Worm (Caenorhabditis elegans) whole organism, L2 larva: ENCODE results near the gene cyp-33C6.

Experiments used
- C34F6.9 ChIP-seq: fragments of 150-350 bp; optimal IDR thresholded peaks from 2 replicates; lab custom pipeline; 2014; ENCODE audit warnings: missing biosample characterization, missing genetic modification characterization
- F13H6.1 ChIP-seq: sonication (generic microtip); optimal IDR thresholded peaks from 2 replicates; lab custom pipeline; 2016; ENCODE audit warnings: missing genetic modification characterization, missing compliant biosample characterization
- R02D3.7 ChIP-seq: fragments of 150-350 bp; optimal IDR thresholded peaks from 2 replicates; lab custom pipeline; 2014; ENCODE audit warnings: missing biosample characterization, missing genetic modification characterization
- Y55F3AM.14 ChIP-seq: fragments of 200-800 bp; sonication (Bioruptor generic); optimal IDR thresholded peaks from 2 replicates; lab custom pipeline; 2018; ENCODE audit warnings: mild to moderate bottlenecking, missing genetic modification characterization, missing compliant biosample characterization
- alr-1 ChIP-seq: fragments of 150-350 bp; optimal IDR thresholded peaks from 2 replicates; lab custom pipeline; 2014; ENCODE audit warnings: missing biosample characterization, missing genetic modification characterization
- aly-2 ChIP-seq: fragments of 150-350 bp; optimal IDR thresholded peaks from 2 replicates; lab custom pipeline; 2014; ENCODE audit warnings: missing biosample characterization, missing genetic modification characterization
- ama-1 ChIP-seq: fragments of 150-350 bp; optimal IDR thresholded peaks from 2 replicates; lab custom pipeline; 2018; ENCODE audit warnings: inconsistent platforms
- blmp-1 ChIP-seq: sonication (generic microtip); optimal IDR thresholded peaks from 2 replicates; lab custom pipeline; 2017; ENCODE audit warnings: missing genetic modification characterization, mild to moderate bottlenecking, missing compliant biosample characterization, antibody characterized with exemption, moderate library complexity; ENCODE audit not compliant: insufficient read depth
- ceh-82 ChIP-seq: fragments of 150-350 bp; optimal IDR thresholded peaks from 2 replicates; lab custom pipeline; 2014; ENCODE audit warnings: missing biosample characterization, missing genetic modification characterization
- crh-2 ChIP-seq: sonication (generic microtip); optimal IDR thresholded peaks from 2 replicates; lab custom pipeline; 2017; ENCODE audit warnings: missing biosample characterization, missing genetic modification characterization
- elt-1 ChIP-seq: fragments of 150-350 bp; optimal IDR thresholded peaks from 2 replicates; lab custom pipeline; 2014; ENCODE audit warnings: missing biosample characterization, missing genetic modification characterization
- elt-3 ChIP-seq: sonication (generic microtip); optimal IDR thresholded peaks from 2 replicates; lab custom pipeline; 2017; ENCODE audit warnings: missing biosample characterization, missing genetic modification characterization
- fos-1 ChIP-seq: fragments of 150-350 bp; optimal IDR thresholded peaks from 2 replicates; lab custom pipeline; 2014; ENCODE audit warnings: missing biosample characterization, missing genetic modification characterization
- gmeb-1 ChIP-seq: fragments of 150-350 bp; optimal IDR thresholded peaks from 2 replicates; lab custom pipeline; 2014; ENCODE audit warnings: missing biosample characterization, missing genetic modification characterization
- lin-11 ChIP-seq: fragments of 150-350 bp; sonication (generic microtip); optimal IDR thresholded peaks from 2 replicates; lab custom pipeline; 2014; ENCODE audit warnings: missing biosample characterization, missing genetic modification characterization, inconsistent platforms, mixed read lengths
- lsy-2 ChIP-seq, 2 experiments: fragments of 150-350 bp in 1 of 2; sonication (generic microtip) in 1 of 2; optimal IDR thresholded peaks; 2 replicates each; lab custom pipeline; 2014 to 2017; ENCODE audit warnings: missing biosample characterization in 2 of 2, missing genetic modification characterization in 2 of 2
- mab-5 ChIP-seq: fragments of 150-350 bp; optimal IDR thresholded peaks from 2 replicates; lab custom pipeline; 2014; ENCODE audit warnings: missing biosample characterization, missing genetic modification characterization
- mbf-1 ChIP-seq: sonication (generic microtip); optimal IDR thresholded peaks from 2 replicates; lab custom pipeline; 2017; ENCODE audit warnings: missing biosample characterization, missing genetic modification characterization
- nhr-12 ChIP-seq: fragments of 150-350 bp; optimal IDR thresholded peaks from 2 replicates; lab custom pipeline; 2014; ENCODE audit warnings: missing biosample characterization, missing genetic modification characterization
- nhr-129 ChIP-seq: fragments of 150-350 bp; optimal IDR thresholded peaks from 2 replicates; lab custom pipeline; 2014; ENCODE audit warnings: missing biosample characterization, missing genetic modification characterization
- nhr-6 ChIP-seq: fragments of 150-350 bp; optimal IDR thresholded peaks from 2 replicates; lab custom pipeline; 2014; ENCODE audit warnings: missing biosample characterization, missing genetic modification characterization
- nhr-77 ChIP-seq: fragments of 150-350 bp; optimal IDR thresholded peaks from 2 replicates; lab custom pipeline; 2014; ENCODE audit warnings: missing biosample characterization, missing genetic modification characterization
- skn-1 ChIP-seq: sonication (generic microtip); optimal IDR thresholded peaks from 2 replicates; lab custom pipeline; 2017; ENCODE audit warnings: missing biosample characterization, missing genetic modification characterization
- sma-3 ChIP-seq: sonication (generic microtip); optimal IDR thresholded peaks from 2 replicates; lab custom pipeline; 2016; ENCODE audit warnings: missing genetic modification reagents, missing genetic modification characterization, missing compliant biosample characterization
- sma-9 ChIP-seq, 2 experiments: fragments of 150-350 bp in 1 of 2; sonication (generic microtip) in 1 of 2; optimal IDR thresholded peaks; 2 replicates each; lab custom pipeline; 2014 to 2016; ENCODE audit warnings: missing genetic modification characterization in 2 of 2, mild to moderate bottlenecking in 1 of 2, missing biosample characterization in 1 of 2, missing compliant biosample characterization in 1 of 2, missing genetic modification reagents in 1 of 2, moderate library complexity in 1 of 2
- snpc-4 ChIP-seq: fragments of 150-350 bp; optimal IDR thresholded peaks from 2 replicates; lab custom pipeline; 2014; ENCODE audit warnings: missing biosample characterization, missing genetic modification characterization
- unc-55 ChIP-seq: fragments of 150-350 bp; sonication (generic microtip); optimal IDR thresholded peaks from 3 replicates; lab custom pipeline; 2014; ENCODE audit warnings: missing biosample characterization, missing genetic modification reagents, missing genetic modification characterization
- unc-62 ChIP-seq: fragments of 150-350 bp; optimal IDR thresholded peaks from 2 replicates; lab custom pipeline; 2014; ENCODE audit warnings: missing biosample characterization, missing genetic modification reagents, missing genetic modification characterization
- ztf-1 ChIP-seq: fragments of 200-800 bp; sonication (Bioruptor generic); conservative IDR thresholded peaks from 2 replicates; pipeline ENCODE4 v1.3.6; 2022; ENCODE audit warnings: missing genetic modification characterization, missing compliant biosample characterization

cyp-33C6 gene

DNA sequence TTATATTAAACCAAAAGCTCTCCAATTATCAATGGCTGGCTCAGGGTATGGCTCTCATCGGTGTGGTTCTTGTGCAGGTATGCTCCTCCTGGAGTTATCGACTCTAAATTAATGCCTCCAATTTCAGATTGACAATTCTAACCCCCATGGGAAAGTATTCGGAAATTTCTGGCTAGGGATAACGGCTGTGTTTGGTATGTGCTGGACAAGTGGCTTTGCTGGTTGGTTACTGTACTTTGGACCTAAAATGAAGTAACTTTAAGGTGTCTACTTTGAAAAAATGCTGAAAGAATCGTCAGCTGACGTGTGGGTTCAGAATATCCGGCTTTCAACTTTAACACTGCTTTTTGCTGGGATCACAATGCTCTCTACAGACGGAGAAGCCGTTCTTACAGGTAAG is 32.3 kb downstream of the cyp-33C6 start:
- TF ChIP-seq ztf-1 (GFP tag; lab: Robert Waterston, UW) (no peak), elt-3 (no peak), ceh-82 (no peak), unc-62 (GFP tag; lab: Kevin White, UChicago) (no peak), snpc-4 (tag; lab: Kevin White, UChicago) (no peak), aly-2 (no peak), gmeb-1 (no peak), alr-1 (no peak), Y55F3AM.14 (no peak), skn-1 (tag; lab: Kevin White, UChicago) (no peak)

DNA sequence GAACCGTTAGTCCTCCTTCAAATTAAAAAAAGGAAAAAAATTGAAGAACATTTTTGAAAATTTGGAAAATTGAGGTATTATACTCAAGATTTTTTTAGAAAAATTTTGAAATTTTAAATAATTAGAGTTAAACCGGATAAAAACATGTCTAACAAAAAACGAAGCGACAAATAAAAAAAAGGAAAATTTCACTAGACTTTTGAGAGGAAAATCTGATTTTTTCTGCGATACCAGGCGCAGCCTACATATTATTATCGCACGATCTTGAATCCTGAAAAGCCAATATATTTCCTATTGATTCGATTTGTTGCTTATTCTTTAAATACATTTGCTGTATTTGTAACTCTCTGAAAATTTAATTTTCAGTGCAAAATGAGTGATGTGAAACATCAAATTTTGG is 33.9 kb downstream of the cyp-33C6 start, which contains the start of gene nstp-8:
nstp-8 (plus strand) TSS at position 301 of the 400 bp plus-strand sequence.
- no peak for TF ChIP-seq unc-55 (GFP tag; lab: Kevin White, UChicago)
- no peak for TF ChIP-seq sma-3 (GFP tag; lab: Kevin White, UChicago)
- no peak for TF ChIP-seq aly-2
- no peak for TF ChIP-seq crh-2 (tag; lab: Kevin White, UChicago)
- TF ChIP-seq ztf-1 (GFP tag; lab: Robert Waterston, UW): no peak
- TF ChIP-seq nhr-6: no peak
- TF ChIP-seq elt-3: no peak
- no peak for TF ChIP-seq lin-11
- TF ChIP-seq nhr-77 (tag; lab: Kevin White, UChicago): no peak
- no peak for TF ChIP-seq mbf-1 (tag; lab: Kevin White, UChicago)
- no peak for TF ChIP-seq lsy-2 (tag; optimal IDR thresholded peaks at IDR 0.05; lab: Kevin White, UChicago)
- no peak for TF ChIP-seq C34F6.9 (tag; lab: Kevin White, UChicago)
- no peak for TF ChIP-seq nhr-12

DNA sequence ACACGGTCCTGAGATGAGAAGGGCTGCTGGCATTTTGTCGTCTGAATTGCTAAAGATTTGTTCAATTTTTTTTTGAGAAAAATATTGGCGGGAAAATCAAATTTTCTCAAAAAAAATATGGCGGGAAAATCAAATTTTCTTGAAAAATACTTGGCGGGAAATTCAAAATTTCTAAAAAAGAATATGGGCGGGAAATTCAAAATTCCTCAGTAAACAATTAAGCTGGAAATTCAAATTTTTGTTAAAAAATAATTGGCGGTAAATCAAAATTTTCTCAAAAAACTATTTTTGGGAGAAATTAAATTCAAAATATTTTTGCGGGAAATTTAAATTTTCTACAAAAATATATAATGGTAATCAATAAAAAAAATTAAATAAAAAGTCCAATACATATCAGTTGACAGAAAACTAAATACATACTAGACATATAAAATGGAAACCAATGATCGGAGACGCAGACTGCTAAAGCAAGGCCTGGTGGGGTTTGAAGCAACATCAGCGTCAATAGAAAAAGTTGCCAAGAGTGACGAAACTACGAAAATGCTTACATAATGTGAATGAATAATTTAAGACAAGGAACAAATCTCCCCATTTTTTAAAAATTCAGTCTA is 34.7 kb downstream of the cyp-33C6 start, which contains the start of gene nhr-184:
nhr-184 (minus strand) TSS at position 51 of the 611 bp plus-strand sequence.
- TF ChIP-seq unc-55 (GFP tag; lab: Kevin White, UChicago): peak; percentile 30
- no peak for TF ChIP-seq alr-1
- TF ChIP-seq fos-1 (tag; lab: Kevin White, UChicago): peak; percentile 56
- TF ChIP-seq sma-9 (GFP tag; optimal IDR thresholded peaks at IDR 0.05; lab: Kevin White, UChicago): peak; percentile 35
- no peak for TF ChIP-seq sma-9 (tag; optimal IDR thresholded peaks at IDR 0.05; lab: Kevin White, UChicago)
- peak in 1 of 2 experiments; percentile 21 for TF ChIP-seq lsy-2 (tag; optimal IDR thresholded peaks at IDR 0.05; lab: Kevin White, UChicago)
- TF ChIP-seq gmeb-1: peak; percentile 2
- TF ChIP-seq nhr-129: no peak

DNA sequence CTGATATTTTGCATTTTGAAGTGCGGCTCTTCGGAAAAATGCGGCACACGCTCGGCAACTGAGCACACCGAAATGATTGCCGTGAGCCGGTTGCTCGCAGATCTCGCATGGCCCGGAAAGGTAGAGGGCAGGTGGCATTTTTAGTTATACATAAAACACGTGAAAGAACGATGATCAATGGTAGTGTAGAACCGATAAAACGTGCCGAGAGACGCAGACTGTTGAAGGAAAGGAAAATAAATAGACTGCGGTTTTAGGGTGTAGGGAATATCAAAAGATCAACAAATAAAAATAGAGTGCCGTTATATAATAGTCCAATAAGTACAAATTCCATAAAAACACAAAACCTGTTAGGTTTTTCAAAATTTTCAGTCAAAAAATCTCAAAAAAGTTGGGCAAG is 37.3 kb downstream of the cyp-33C6 start, which contains the start of gene nhr-133:
nhr-133 (minus strand) TSS at position 183 of the 400 bp plus-strand sequence.
- peak; percentile 23 for TF ChIP-seq fos-1 (tag; lab: Kevin White, UChicago)
- TF ChIP-seq crh-2 (tag; lab: Kevin White, UChicago): peak; percentile 38
- no peak for TF ChIP-seq ama-1 (lab: Kevin White, UChicago)
- TF ChIP-seq nhr-129: peak; percentile 7
- TF ChIP-seq F13H6.1 (tag; lab: Kevin White, UChicago): peak; percentile 3
- peak; percentile 73 for TF ChIP-seq sma-9 (GFP tag; optimal IDR thresholded peaks at IDR 0.05; lab: Kevin White, UChicago)
- TF ChIP-seq sma-9 (tag; optimal IDR thresholded peaks at IDR 0.05; lab: Kevin White, UChicago): no peak
- no peak for TF ChIP-seq mab-5 (tag; lab: Kevin White, UChicago)

DNA sequence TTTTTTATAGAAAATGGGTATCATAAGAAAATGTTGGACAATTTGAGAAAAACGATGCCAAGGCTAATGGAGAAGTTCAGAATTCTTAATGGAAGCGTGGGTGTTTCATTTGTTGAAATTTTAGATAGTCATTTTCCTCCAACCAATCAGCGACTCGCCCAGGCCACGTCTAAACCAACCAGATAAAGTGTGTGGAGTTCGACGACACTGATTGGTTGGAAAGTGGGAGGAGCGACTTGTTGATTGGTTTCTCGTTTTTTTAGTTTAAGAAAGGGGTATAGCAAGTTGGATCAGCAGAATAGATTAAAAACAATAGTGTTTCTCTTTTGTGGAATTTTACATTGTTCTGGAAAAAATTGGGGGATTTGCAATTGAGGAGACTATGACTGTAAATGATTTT is 41.7 kb downstream of the cyp-33C6 start:
- TF ChIP-seq sma-9 (GFP tag; optimal IDR thresholded peaks at IDR 0.05; lab: Kevin White, UChicago) (no peak), sma-9 (tag; optimal IDR thresholded peaks at IDR 0.05; lab: Kevin White, UChicago) (no peak), R02D3.7 (tag; lab: Kevin White, UChicago) (no peak), mab-5 (tag; lab: Kevin White, UChicago) (no peak), nhr-6 (no peak), lsy-2 (tag; optimal IDR thresholded peaks at IDR 0.05; lab: Kevin White, UChicago) (no peak), nhr-77 (tag; lab: Kevin White, UChicago) (no peak)

DNA sequence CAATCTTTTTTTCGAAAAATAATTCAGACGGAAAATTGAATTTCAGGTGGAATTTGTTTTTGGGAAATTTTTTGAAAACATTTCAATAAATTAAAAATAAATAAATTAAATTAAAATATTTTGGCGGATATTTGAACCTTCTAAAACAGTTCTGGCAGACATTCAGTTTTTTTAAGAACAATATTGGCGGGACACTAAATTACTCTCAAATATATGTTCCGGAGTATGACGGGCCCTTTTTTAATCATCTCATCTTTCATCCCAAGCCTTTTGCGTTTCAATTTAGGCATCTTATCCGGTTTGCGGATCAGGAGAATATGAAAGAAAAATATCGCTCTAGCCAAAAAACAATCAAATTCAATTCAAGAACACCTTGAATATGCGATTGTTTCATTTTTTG is 42.4 kb downstream of the cyp-33C6 start, which contains the start of gene svh-11:
svh-11 (plus strand) TSS at position 301 of the 400 bp plus-strand sequence.
- TF ChIP-seq blmp-1 (tag; lab: Kevin White, UChicago) (no peak), aly-2 (no peak), ama-1 (lab: Kevin White, UChicago) (no peak), crh-2 (tag; lab: Kevin White, UChicago) (no peak), fos-1 (tag; lab: Kevin White, UChicago) (no peak), elt-1 (tag; lab: Kevin White, UChicago) (no peak)
